Worm (Caenorhabditis elegans) whole organism, L2 larva: ENCODE measurements around the gene T24D5.4.

ENCODE experiments used
- F13H6.1 ChIP-seq: sonication (generic microtip); optimal IDR thresholded peaks from 2 replicates; lab custom pipeline; 2016; ENCODE audit warnings: missing genetic modification characterization, missing compliant biosample characterization
- R02D3.7 ChIP-seq: fragments of 150-350 bp; optimal IDR thresholded peaks from 2 replicates; lab custom pipeline; 2014; ENCODE audit warnings: missing biosample characterization, missing genetic modification characterization
- Y55F3AM.14 ChIP-seq: fragments of 200-800 bp; sonication (Bioruptor generic); optimal IDR thresholded peaks from 2 replicates; lab custom pipeline; 2018; ENCODE audit warnings: mild to moderate bottlenecking, missing genetic modification characterization, missing compliant biosample characterization
- ZK546.5 ChIP-seq: sonication (generic microtip); optimal IDR thresholded peaks from 2 replicates; lab custom pipeline; 2017; ENCODE audit warnings: missing biosample characterization, missing genetic modification characterization
- alr-1 ChIP-seq: fragments of 150-350 bp; optimal IDR thresholded peaks from 2 replicates; lab custom pipeline; 2014; ENCODE audit warnings: missing biosample characterization, missing genetic modification characterization
- aly-2 ChIP-seq: fragments of 150-350 bp; optimal IDR thresholded peaks from 2 replicates; lab custom pipeline; 2014; ENCODE audit warnings: missing biosample characterization, missing genetic modification characterization
- blmp-1 ChIP-seq: sonication (generic microtip); optimal IDR thresholded peaks from 2 replicates; lab custom pipeline; 2017; ENCODE audit warnings: missing genetic modification characterization, mild to moderate bottlenecking, missing compliant biosample characterization, antibody characterized with exemption, moderate library complexity; ENCODE audit not compliant: insufficient read depth
- ceh-16 ChIP-seq: fragments of 150-350 bp; optimal IDR thresholded peaks from 2 replicates; lab custom pipeline; 2014; ENCODE audit warnings: missing biosample characterization, missing genetic modification characterization
- ceh-82 ChIP-seq: fragments of 150-350 bp; optimal IDR thresholded peaks from 2 replicates; lab custom pipeline; 2014; ENCODE audit warnings: missing biosample characterization, missing genetic modification characterization
- dmd-4 ChIP-seq: sonication (generic microtip); optimal IDR thresholded peaks from 2 replicates; lab custom pipeline; 2017; ENCODE audit warnings: missing biosample characterization, missing genetic modification characterization
- egl-27 ChIP-seq: sonication (generic microtip); optimal IDR thresholded peaks from 3 replicates; lab custom pipeline; 2017; ENCODE audit warnings: missing biosample characterization, missing genetic modification reagents, missing genetic modification characterization
- elt-1 ChIP-seq: fragments of 150-350 bp; optimal IDR thresholded peaks from 2 replicates; lab custom pipeline; 2014; ENCODE audit warnings: missing biosample characterization, missing genetic modification characterization
- fos-1 ChIP-seq: fragments of 150-350 bp; optimal IDR thresholded peaks from 2 replicates; lab custom pipeline; 2014; ENCODE audit warnings: missing biosample characterization, missing genetic modification characterization
- gmeb-1 ChIP-seq: fragments of 150-350 bp; optimal IDR thresholded peaks from 2 replicates; lab custom pipeline; 2014; ENCODE audit warnings: missing biosample characterization, missing genetic modification characterization
- lin-13 ChIP-seq: fragments of 150-350 bp; optimal IDR thresholded peaks from 2 replicates; lab custom pipeline; 2014; ENCODE audit warnings: missing biosample characterization, missing genetic modification reagents, missing genetic modification characterization
- lin-39 ChIP-seq: fragments of 150-350 bp; optimal IDR thresholded peaks from 2 replicates; lab custom pipeline; 2014; ENCODE audit warnings: missing biosample characterization, missing genetic modification reagents, missing genetic modification characterization
- mdl-1 ChIP-seq, 2 experiments: fragments of 150-350 bp in 1 of 2; sonication (generic microtip) in 1 of 2; optimal IDR thresholded peaks; 2 replicates each; lab custom pipeline; 2017; ENCODE audit warnings: missing biosample characterization in 2 of 2, missing genetic modification characterization in 2 of 2
- nhr-10 ChIP-seq: sonication (generic microtip); optimal IDR thresholded peaks from 2 replicates; lab custom pipeline; 2017; ENCODE audit warnings: missing biosample characterization, missing genetic modification characterization
- nhr-11 ChIP-seq: fragments of 150-350 bp; optimal IDR thresholded peaks from 2 replicates; lab custom pipeline; 2014; ENCODE audit warnings: missing biosample characterization, missing genetic modification characterization
- nhr-12 ChIP-seq: fragments of 150-350 bp; optimal IDR thresholded peaks from 2 replicates; lab custom pipeline; 2014; ENCODE audit warnings: missing biosample characterization, missing genetic modification characterization
- nhr-129 ChIP-seq: fragments of 150-350 bp; optimal IDR thresholded peaks from 2 replicates; lab custom pipeline; 2014; ENCODE audit warnings: missing biosample characterization, missing genetic modification characterization
- nhr-21 ChIP-seq: fragments of 150-350 bp; optimal IDR thresholded peaks from 2 replicates; lab custom pipeline; 2014; ENCODE audit warnings: missing biosample characterization, missing genetic modification characterization
- nhr-23 ChIP-seq: fragments of 150-350 bp; optimal IDR thresholded peaks from 2 replicates; lab custom pipeline; 2014; ENCODE audit warnings: missing biosample characterization, missing genetic modification reagents, missing genetic modification characterization
- nhr-77 ChIP-seq: fragments of 150-350 bp; optimal IDR thresholded peaks from 2 replicates; lab custom pipeline; 2014; ENCODE audit warnings: missing biosample characterization, missing genetic modification characterization
- peb-1 ChIP-seq: fragments of 150-350 bp; optimal IDR thresholded peaks from 2 replicates; lab custom pipeline; 2014; ENCODE audit warnings: missing biosample characterization, missing genetic modification characterization
- sem-4 ChIP-seq: fragments of 150-350 bp; optimal IDR thresholded peaks from 2 replicates; lab custom pipeline; 2014; ENCODE audit warnings: missing biosample characterization, missing genetic modification reagents, missing genetic modification characterization
- skn-1 ChIP-seq: sonication (generic microtip); optimal IDR thresholded peaks from 2 replicates; lab custom pipeline; 2017; ENCODE audit warnings: missing biosample characterization, missing genetic modification characterization
- sma-3 ChIP-seq: sonication (generic microtip); optimal IDR thresholded peaks from 2 replicates; lab custom pipeline; 2016; ENCODE audit warnings: missing genetic modification reagents, missing genetic modification characterization, missing compliant biosample characterization
- sma-9 ChIP-seq, 2 experiments: fragments of 150-350 bp in 1 of 2; sonication (generic microtip) in 1 of 2; optimal IDR thresholded peaks; 2 replicates each; lab custom pipeline; 2014 to 2016; ENCODE audit warnings: missing genetic modification characterization in 2 of 2, mild to moderate bottlenecking in 1 of 2, missing biosample characterization in 1 of 2, missing compliant biosample characterization in 1 of 2, missing genetic modification reagents in 1 of 2, moderate library complexity in 1 of 2
- snpc-4 ChIP-seq: fragments of 150-350 bp; optimal IDR thresholded peaks from 2 replicates; lab custom pipeline; 2014; ENCODE audit warnings: missing biosample characterization, missing genetic modification characterization
- unc-55 ChIP-seq: fragments of 150-350 bp; sonication (generic microtip); optimal IDR thresholded peaks from 3 replicates; lab custom pipeline; 2014; ENCODE audit warnings: missing biosample characterization, missing genetic modification reagents, missing genetic modification characterization
- unc-62 ChIP-seq: fragments of 150-350 bp; optimal IDR thresholded peaks from 2 replicates; lab custom pipeline; 2014; ENCODE audit warnings: missing biosample characterization, missing genetic modification reagents, missing genetic modification characterization
- zag-1 ChIP-seq: fragments of 150-350 bp; optimal IDR thresholded peaks from 2 replicates; lab custom pipeline; 2014; ENCODE audit warnings: missing biosample characterization, missing genetic modification characterization
- ztf-1 ChIP-seq: fragments of 200-800 bp; sonication (Bioruptor generic); conservative IDR thresholded peaks from 2 replicates; pipeline ENCODE4 v1.3.6; 2022; ENCODE audit warnings: missing genetic modification characterization, missing compliant biosample characterization
- ztf-11 ChIP-seq: sonication (generic microtip); optimal IDR thresholded peaks from 2 replicates; lab custom pipeline; 2017; ENCODE audit warnings: missing biosample characterization, missing genetic modification characterization
- ztf-4 ChIP-seq: fragments of 150-350 bp; optimal IDR thresholded peaks from 2 replicates; lab custom pipeline; 2014; ENCODE audit warnings: missing biosample characterization, missing genetic modification characterization

Gene T24D5.4

ce11 chrX:12596868-12597267 lies at the start of gene T24D5.4:
T24D5.4 (plus strand) TSS chrX:12597168.
- no peak for TF ChIP-seq sma-3 (GFP tag; lab: Kevin White, UChicago)
- no peak for TF ChIP-seq blmp-1 (tag; lab: Kevin White, UChicago)
- TF ChIP-seq sma-9 (GFP tag; optimal IDR thresholded peaks at IDR 0.05; lab: Kevin White, UChicago), result no peak
- no peak for TF ChIP-seq sma-9 (tag; optimal IDR thresholded peaks at IDR 0.05; lab: Kevin White, UChicago)
- TF ChIP-seq egl-27 (tag; lab: Kevin White, UChicago), result no peak
- TF ChIP-seq gmeb-1 (tag; lab: Kevin White, UChicago), result no peak
- TF ChIP-seq R02D3.7 (tag; lab: Kevin White, UChicago), result no peak
- no peak for TF ChIP-seq zag-1 (tag; lab: Kevin White, UChicago)
- no peak for TF ChIP-seq F13H6.1 (tag; lab: Kevin White, UChicago)
- TF ChIP-seq lin-13 (GFP tag; lab: Kevin White, UChicago), result no peak
- TF ChIP-seq peb-1 (tag; lab: Kevin White, UChicago), result no peak
- no peak for TF ChIP-seq nhr-23 (tag; lab: Kevin White, UChicago)
- TF ChIP-seq ztf-4 (tag; lab: Kevin White, UChicago), result no peak
- no peak for TF ChIP-seq nhr-77 (tag; lab: Kevin White, UChicago)
- no peak for TF ChIP-seq unc-55
- no peak for TF ChIP-seq skn-1 (tag; lab: Kevin White, UChicago)
- TF ChIP-seq alr-1 (tag; lab: Kevin White, UChicago), result no peak
- no peak for TF ChIP-seq nhr-10 (tag; lab: Kevin White, UChicago)
- TF ChIP-seq nhr-11 (tag; lab: Kevin White, UChicago), result no peak
- no peak for TF ChIP-seq ceh-82 (tag; lab: Kevin White, UChicago)
- TF ChIP-seq, all 48 proteins: peak for 0

ce11 chrX:12549056-12549455 lies 47.9 kb upstream of the T24D5.4 start:
- TF ChIP-seq dmd-4 (no peak), R02D3.7 (tag; lab: Kevin White, UChicago) (no peak), nhr-23 (tag; lab: Kevin White, UChicago) (no peak), Y55F3AM.14 (GFP tag; lab: Kevin White, UChicago) (no peak), nhr-21 (tag; lab: Kevin White, UChicago) (no peak), nhr-129 (tag; lab: Kevin White, UChicago) (no peak), elt-1 (no peak), unc-62 (no peak), skn-1 (tag; lab: Kevin White, UChicago) (no peak), fos-1 (tag; lab: Kevin White, UChicago) (no peak), blmp-1 (tag; lab: Kevin White, UChicago) (no peak), sma-3 (GFP tag; lab: Kevin White, UChicago) (no peak), ZK546.5 (tag; lab: Kevin White, UChicago) (no peak), ztf-4 (tag; lab: Kevin White, UChicago) (no peak), nhr-10 (tag; lab: Kevin White, UChicago) (no peak), aly-2 (tag; lab: Kevin White, UChicago) (no peak), peb-1 (tag; lab: Kevin White, UChicago) (no peak)
- TF ChIP-seq, all 48 proteins: peak for 0

DNA sequence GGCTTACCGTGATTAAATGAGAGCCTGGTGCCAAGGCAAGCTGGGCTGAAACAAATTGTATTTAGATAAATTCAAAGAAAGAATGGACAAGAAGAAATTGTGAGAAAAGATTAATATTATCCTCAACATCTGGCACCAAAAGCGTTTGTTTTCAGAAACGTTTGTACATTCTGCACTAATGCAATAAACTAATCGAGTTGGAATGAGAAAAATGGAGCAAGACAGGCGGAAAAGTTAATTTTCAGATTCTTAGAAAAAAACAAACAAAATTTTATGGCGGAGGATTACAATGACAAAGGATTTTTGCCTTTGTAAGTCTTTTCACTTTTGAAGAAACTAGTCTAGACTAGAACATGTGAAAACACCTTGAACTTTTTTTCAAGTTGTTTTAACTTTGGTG lies 45.3 kb upstream of the T24D5.4 start, which contains the start of gene npr-4:
Gene npr-4 (minus strand): TSS at position 52 of the 400 bp plus-strand sequence.
- TF ChIP-seq ztf-1 (no peak), aly-2 (tag; lab: Kevin White, UChicago) (no peak), lin-13 (GFP tag; lab: Kevin White, UChicago) (no peak), ztf-11 (no peak), skn-1 (tag; lab: Kevin White, UChicago) (no peak), sem-4 (tag; lab: Kevin White, UChicago) (no peak), nhr-129 (tag; lab: Kevin White, UChicago) (no peak), snpc-4 (no peak), fos-1 (tag; lab: Kevin White, UChicago) (no peak), elt-1 (no peak), nhr-12 (no peak), blmp-1 (tag; lab: Kevin White, UChicago) (no peak), alr-1 (tag; lab: Kevin White, UChicago) (no peak), ztf-4 (tag; lab: Kevin White, UChicago) (no peak), lin-39 (tag; lab: Kevin White, UChicago) (no peak), nhr-77 (tag; lab: Kevin White, UChicago) (no peak), ceh-16 (tag; lab: Kevin White, UChicago) (no peak), nhr-11 (tag; lab: Kevin White, UChicago) (no peak), mdl-1 (tag; optimal IDR thresholded peaks at IDR 0.05; lab: Kevin White, UChicago) (no peak), Y55F3AM.14 (GFP tag; lab: Kevin White, UChicago) (no peak)
